Worm (Caenorhabditis elegans): ENCODE data around the gene Y75B12B.1.
A peak's percentile ranks its signal among the peaks of the same experiment; 100 is the strongest.

ce11 chrV:15187083-15188057 lies 2.9 kb downstream of the Y75B12B.1 start, which contains the start of the genes cyn-7 and bath-36:
- TF ChIP-seq W03F9.2 (tag; optimal IDR thresholded peaks at IDR 0.05), result peak; percentile 51
- TF ChIP-seq dao-5 (tag; optimal IDR thresholded peaks at IDR 0.05), result no peak

Measured in whole organism, L4/young adult.